Worm (Caenorhabditis elegans): ENCODE data around the gene faah-6.
A peak's percentile ranks its signal among the peaks of the same experiment; 100 is the strongest.

Gene faah-6

ce11 chrIII:11703006-11703775 lies 52.9 kb downstream of the faah-6 start:
- TF ChIP-seq ces-1 (GFP tag; optimal IDR thresholded peaks at IDR 0.05) (no peak), nhr-237 (tag; optimal IDR thresholded peaks at IDR 0.05) (no peak), hlh-1 (tag; optimal IDR thresholded peaks at IDR 0.05) (no peak), ceh-83 (GFP tag; optimal IDR thresholded peaks at IDR 0.05) (no peak), bed-3 (GFP tag; optimal IDR thresholded peaks at IDR 0.05) (no peak), M03D4.4 (tag; optimal IDR thresholded peaks at IDR 0.05) (no peak), unc-39 (tag; optimal IDR thresholded peaks at IDR 0.05) (no peak), mab-5 (tag; optimal IDR thresholded peaks at IDR 0.05) (no peak), nhr-2 (tag; optimal IDR thresholded peaks at IDR 0.05) (no peak)

- TF ChIP-seq cnd-1 (tag; optimal IDR thresholded peaks at IDR 0.05) (no peak), ceh-83 (GFP tag; optimal IDR thresholded peaks at IDR 0.05) (no peak), lin-32 (GFP tag; optimal IDR thresholded peaks at IDR 0.05) (no peak), nhr-237 (tag; optimal IDR thresholded peaks at IDR 0.05) (no peak), unc-120 (tag; optimal IDR thresholded peaks at IDR 0.05; ENCODE audit: poor library complexity, severe bottlenecking) (no peak), mab-5 (tag; optimal IDR thresholded peaks at IDR 0.05) (no peak), drap-1 (GFP tag; optimal IDR thresholded peaks at IDR 0.05) (no peak), ztf-11 (tag; optimal IDR thresholded peaks at IDR 0.05) (no peak)
Measured at ce11 chrIII:11703776-11704093, 53.5 kb downstream of the faah-6 start, which contains the start of gene col-95. col-95 (plus strand) TSS chrIII:11703994.

ce11 chrIII:11704377-11704978 lies 54.2 kb downstream of the faah-6 start:
- no peak for TF ChIP-seq ces-1 (GFP tag; optimal IDR thresholded peaks at IDR 0.05)
- peak; percentile 20 for TF ChIP-seq sptf-1 (tag; optimal IDR thresholded peaks at IDR 0.05)
- no peak for TF ChIP-seq ceh-39 (tag; optimal IDR thresholded peaks at IDR 0.05)

ce11 chrIII:11705930-11706329 lies 55.7 kb downstream of the faah-6 start:
- TF ChIP-seq snpc-4 (tag; optimal IDR thresholded peaks at IDR 0.05) (no peak), sem-2 (GFP tag; optimal IDR thresholded peaks at IDR 0.05) (no peak), zip-8 (tag; optimal IDR thresholded peaks at IDR 0.05) (no peak), blmp-1 (tag; optimal IDR thresholded peaks at IDR 0.05) (no peak), bed-3 (GFP tag; optimal IDR thresholded peaks at IDR 0.05) (no peak), lsy-2 (tag; optimal IDR thresholded peaks at IDR 0.05) (no peak), M03D4.4 (tag; optimal IDR thresholded peaks at IDR 0.05) (no peak), nhr-76 (tag; optimal IDR thresholded peaks at IDR 0.05) (no peak), ceh-83 (GFP tag; optimal IDR thresholded peaks at IDR 0.05) (no peak), lin-32 (GFP tag; optimal IDR thresholded peaks at IDR 0.05) (no peak), tbx-8 (GFP tag; optimal IDR thresholded peaks at IDR 0.05) (no peak), unc-39 (tag; optimal IDR thresholded peaks at IDR 0.05) (no peak), nhr-2 (tag; optimal IDR thresholded peaks at IDR 0.05) (no peak), lin-13 (tag; optimal IDR thresholded peaks at IDR 0.05) (no peak), elt-3 (tag; optimal IDR thresholded peaks at IDR 0.05) (no peak), pha-4 (tag; optimal IDR thresholded peaks at IDR 0.05) (no peak), ces-1 (GFP tag; optimal IDR thresholded peaks at IDR 0.05) (no peak), flh-1 (GFP tag; optimal IDR thresholded peaks at IDR 0.05) (no peak), hlh-1 (tag; optimal IDR thresholded peaks at IDR 0.05) (no peak), ztf-11 (tag; optimal IDR thresholded peaks at IDR 0.05) (no peak)

Measured in whole organism, mixed stage, embryonic.